Worm (Caenorhabditis elegans) whole organism, L4 larva: ENCODE data around the gene let-721.

ENCODE experiments used
- D1046.2 ChIP-seq: fragments of 200-800 bp; sonication (Bioruptor generic); IDR thresholded peaks from 2 replicates; pipeline ENCODE4 v1.3.6; 2022; ENCODE audit warnings: missing genetic modification characterization, missing compliant biosample characterization
- F10B5.3 ChIP-seq: sonication (generic microtip); optimal IDR thresholded peaks from 2 replicates; lab custom pipeline; 2016; ENCODE audit warnings: mild to moderate bottlenecking, missing genetic modification characterization, missing compliant biosample characterization
- F37D6.2 ChIP-seq: sonication (generic microtip); optimal IDR thresholded peaks from 2 replicates; lab custom pipeline; 2016; ENCODE audit warnings: mild to moderate bottlenecking, missing genetic modification characterization, missing compliant biosample characterization
- T20F7.1 ChIP-seq: fragments of 200-800 bp; sonication (Bioruptor generic); optimal IDR thresholded peaks from 2 replicates; lab custom pipeline; 2018; ENCODE audit warnings: mild to moderate bottlenecking, missing genetic modification characterization, missing compliant biosample characterization
- T26A8.4 ChIP-seq: fragments of 200-800 bp; sonication (Bioruptor generic); IDR thresholded peaks from 2 replicates; pipeline ENCODE4 v1.3.6; 2022; ENCODE audit warnings: missing genetic modification characterization, missing compliant biosample characterization
- Y105C5A.15 ChIP-seq: fragments of 200-800 bp; sonication (Bioruptor generic); IDR thresholded peaks from 2 replicates; pipeline ENCODE4 v1.3.6; 2022; ENCODE audit warnings: missing genetic modification characterization, missing compliant biosample characterization
- Y48G9A.11 ChIP-seq: fragments of 200-800 bp; sonication (Bioruptor generic); IDR thresholded peaks from 2 replicates; pipeline ENCODE4 v1.3.6; 2022; ENCODE audit warnings: missing genetic modification reagents, missing genetic modification characterization, missing compliant biosample characterization
- aly-2 ChIP-seq: sonication (generic microtip); optimal IDR thresholded peaks from 2 replicates; lab custom pipeline; 2018; ENCODE audit warnings: missing biosample characterization, missing genetic modification characterization
- attf-4 ChIP-seq: sonication (generic microtip); optimal IDR thresholded peaks from 3 replicates; lab custom pipeline; 2017; ENCODE audit warnings: missing biosample characterization, missing genetic modification characterization
- ceh-32 ChIP-seq: sonication (generic microtip); optimal IDR thresholded peaks from 2 replicates; lab custom pipeline; 2016; ENCODE audit warnings: mild to moderate bottlenecking, missing genetic modification characterization, missing compliant biosample characterization; ENCODE audit not compliant: poor library complexity
- ceh-44 ChIP-seq: fragments of 200-800 bp; sonication (Bioruptor generic); IDR thresholded peaks from 2 replicates; pipeline ENCODE4 v1.3.6; 2022; ENCODE audit warnings: missing genetic modification reagents, missing genetic modification characterization, missing compliant biosample characterization
- daf-12 ChIP-seq: fragments of 150-350 bp; optimal IDR thresholded peaks from 2 replicates; lab custom pipeline; 2014; ENCODE audit warnings: missing biosample characterization, missing genetic modification reagents, missing genetic modification characterization
- daf-8 ChIP-seq: fragments of 200-800 bp; sonication (Bioruptor generic); IDR thresholded peaks from 2 replicates; pipeline ENCODE4 v1.3.6; 2022; ENCODE audit warnings: missing genetic modification characterization, missing compliant biosample characterization
- duxl-1 ChIP-seq: sonication (generic microtip); optimal IDR thresholded peaks from 2 replicates; lab custom pipeline; 2016; ENCODE audit warnings: mild to moderate bottlenecking, missing genetic modification characterization, moderate library complexity, missing compliant biosample characterization; ENCODE audit not compliant: poor library complexity
- egl-27 ChIP-seq: sonication (generic microtip); optimal IDR thresholded peaks from 3 replicates; lab custom pipeline; 2017; ENCODE audit warnings: missing biosample characterization, missing genetic modification reagents, missing genetic modification characterization
- fos-1 ChIP-seq: fragments of 150-350 bp; optimal IDR thresholded peaks from 2 replicates; lab custom pipeline; 2014; ENCODE audit warnings: missing biosample characterization, missing genetic modification characterization
- gei-8 ChIP-seq: fragments of 200-800 bp; sonication (Bioruptor generic); optimal IDR thresholded peaks from 2 replicates; lab custom pipeline; 2018; ENCODE audit warnings: mild to moderate bottlenecking, missing genetic modification characterization, missing compliant biosample characterization
- hif-1 ChIP-seq, 2 experiments: sonication (generic microtip); optimal IDR thresholded peaks; 2 replicates each; lab custom pipeline; 2016 to 2017; ENCODE audit warnings: missing compliant biosample characterization in 2 of 2, missing genetic modification characterization in 2 of 2, missing genetic modification reagents in 2 of 2, missing genotype in 2 of 2, mild to moderate bottlenecking in 1 of 2
- hlh-11 ChIP-seq: fragments of 200-800 bp; sonication (Bioruptor generic); optimal IDR thresholded peaks from 2 replicates; lab custom pipeline; 2018; ENCODE audit warnings: mild to moderate bottlenecking, missing genetic modification characterization, missing compliant biosample characterization
- hlh-30 ChIP-seq: sonication (generic microtip); optimal IDR thresholded peaks from 2 replicates; lab custom pipeline; 2017; ENCODE audit warnings: antibody characterized with exemption, mild to moderate bottlenecking, missing genetic modification characterization, missing compliant biosample characterization; ENCODE audit not compliant: insufficient read depth
- lin-1 ChIP-seq: fragments of 200-800 bp; sonication (Bioruptor generic); IDR thresholded peaks from 2 replicates; pipeline ENCODE4 v1.3.6; 2022; ENCODE audit warnings: missing genetic modification reagents, missing genetic modification characterization, missing compliant biosample characterization
- lin-15B ChIP-seq: fragments of 150-350 bp; sonication (generic microtip); optimal IDR thresholded peaks from 3 replicates; lab custom pipeline; 2014; ENCODE audit warnings: missing biosample characterization, missing genetic modification characterization
- lin-39 ChIP-seq: fragments of 150-350 bp; optimal IDR thresholded peaks from 2 replicates; lab custom pipeline; 2014; ENCODE audit warnings: missing biosample characterization, missing genetic modification reagents, missing genetic modification characterization
- lir-3 ChIP-seq: sonication (generic microtip); optimal IDR thresholded peaks from 2 replicates; lab custom pipeline; 2016; ENCODE audit warnings: mild to moderate bottlenecking, missing genetic modification characterization, missing compliant biosample characterization
- madf-5 ChIP-seq, 2 experiments: fragments of 200-800 bp; sonication (Bioruptor generic); IDR thresholded peaks; 2 replicates each; pipeline ENCODE4 v1.3.6; 2022; ENCODE audit warnings: missing compliant biosample characterization in 2 of 2, missing genetic modification characterization in 2 of 2
- mdl-1 ChIP-seq, 2 experiments: fragments of 150-350 bp in 1 of 2; sonication (generic microtip) in 1 of 2; optimal IDR thresholded peaks; 2 replicates each; lab custom pipeline; 2014 to 2017; ENCODE audit warnings: missing biosample characterization in 2 of 2, missing genetic modification characterization in 2 of 2
- mdt-29 ChIP-seq: fragments of 200-800 bp; sonication (Bioruptor generic); IDR thresholded peaks from 2 replicates; pipeline ENCODE4 v1.3.6; 2022; ENCODE audit warnings: missing genetic modification reagents, missing genetic modification characterization, missing compliant biosample characterization
- mes-2 ChIP-seq: sonication (generic microtip); optimal IDR thresholded peaks from 2 replicates; lab custom pipeline; 2016; ENCODE audit warnings: missing genotype, mild to moderate bottlenecking, missing genetic modification characterization, missing compliant biosample characterization; ENCODE audit not compliant: poor library complexity, severe bottlenecking
- mxl-2 ChIP-seq: fragments of 200-800 bp; sonication (Bioruptor generic); conservative IDR thresholded peaks from 2 replicates; pipeline ENCODE4 v1.3.6; 2022; ENCODE audit warnings: missing genetic modification reagents, missing genetic modification characterization, missing compliant biosample characterization
- mxl-3 ChIP-seq: fragments of 200-800 bp; sonication (Bioruptor generic); optimal IDR thresholded peaks from 2 replicates; lab custom pipeline; 2018; ENCODE audit warnings: mild to moderate bottlenecking, missing genetic modification characterization, missing compliant biosample characterization
- nhr-10 ChIP-seq: fragments of 150-350 bp; optimal IDR thresholded peaks from 2 replicates; lab custom pipeline; 2014; ENCODE audit warnings: missing biosample characterization, missing genetic modification characterization
- nhr-111 ChIP-seq: fragments of 200-800 bp; sonication (Bioruptor generic); optimal IDR thresholded peaks from 2 replicates; lab custom pipeline; 2018; ENCODE audit warnings: mild to moderate bottlenecking, missing genetic modification characterization, missing compliant biosample characterization
- nhr-237 ChIP-seq: sonication (generic microtip); optimal IDR thresholded peaks from 2 replicates; lab custom pipeline; 2017; ENCODE audit warnings: missing biosample characterization, missing genetic modification characterization
- nhr-28 ChIP-seq: fragments of 150-350 bp; optimal IDR thresholded peaks from 2 replicates; lab custom pipeline; 2014; ENCODE audit warnings: missing biosample characterization, missing genetic modification characterization
- nhr-41 ChIP-seq: fragments of 200-800 bp; sonication (Bioruptor generic); IDR thresholded peaks from 2 replicates; pipeline ENCODE4 v1.3.6; 2022; ENCODE audit warnings: missing genetic modification reagents, missing genetic modification characterization, missing compliant biosample characterization
- nhr-42 ChIP-seq: fragments of 200-800 bp; sonication (Bioruptor generic); IDR thresholded peaks from 2 replicates; pipeline ENCODE4 v1.3.6; 2022; ENCODE audit warnings: missing genetic modification characterization, missing compliant biosample characterization
- nhr-48 ChIP-seq: sonication (generic microtip); optimal IDR thresholded peaks from 2 replicates; lab custom pipeline; 2016; ENCODE audit warnings: mild to moderate bottlenecking, missing genetic modification characterization, missing compliant biosample characterization
- nhr-6 ChIP-seq: fragments of 150-350 bp; optimal IDR thresholded peaks from 2 replicates; lab custom pipeline; 2014; ENCODE audit warnings: missing biosample characterization, missing genetic modification characterization
- nhr-76 ChIP-seq: fragments of 150-350 bp; optimal IDR thresholded peaks from 2 replicates; lab custom pipeline; 2014; ENCODE audit warnings: missing biosample characterization, missing genetic modification characterization
- nhr-77 ChIP-seq: fragments of 150-350 bp; optimal IDR thresholded peaks from 2 replicates; lab custom pipeline; 2014; ENCODE audit warnings: missing biosample characterization, missing genetic modification characterization
- pqm-1 ChIP-seq: sonication (generic microtip); optimal IDR thresholded peaks from 2 replicates; lab custom pipeline; 2017; ENCODE audit warnings: missing biosample characterization, missing genetic modification characterization
- saeg-2 ChIP-seq: fragments of 200-800 bp; sonication (Bioruptor generic); IDR thresholded peaks from 2 replicates; pipeline ENCODE4 v1.3.6; 2022; ENCODE audit warnings: missing genetic modification reagents, missing genetic modification characterization, missing compliant biosample characterization
- spr-1 ChIP-seq: sonication (generic microtip); optimal IDR thresholded peaks from 2 replicates; lab custom pipeline; 2016; ENCODE audit warnings: mild to moderate bottlenecking, missing genetic modification characterization, missing compliant biosample characterization
- tag-97 ChIP-seq: fragments of 200-800 bp; sonication (Bioruptor generic); IDR thresholded peaks from 2 replicates; pipeline ENCODE4 v1.3.6; 2022; ENCODE audit warnings: missing genetic modification characterization, missing compliant biosample characterization
- tra-1 ChIP-seq: fragments of 200-800 bp; sonication (Bioruptor generic); IDR thresholded peaks from 2 replicates; pipeline ENCODE4 v1.3.6; 2022; ENCODE audit warnings: missing genetic modification reagents, missing genetic modification characterization, missing compliant biosample characterization
- unc-130 ChIP-seq: sonication (generic microtip); optimal IDR thresholded peaks from 2 replicates; lab custom pipeline; 2016; ENCODE audit warnings: missing genetic modification reagents, missing genetic modification characterization, missing compliant biosample characterization
- unc-39 ChIP-seq: sonication (generic microtip); optimal IDR thresholded peaks from 2 replicates; lab custom pipeline; 2017; ENCODE audit warnings: missing biosample characterization, missing genetic modification characterization
- unc-62 ChIP-seq, 3 experiments: fragments of 150-350 bp in 1 of 3; sonication (generic microtip); optimal IDR thresholded peaks in 2 of 3; peaks in 1 of 3; 1 replicate in 1 of 3; 2 replicates in 2 of 3; lab custom pipeline; 2014 to 2017; ENCODE audit warnings: missing biosample characterization in 3 of 3, missing genetic modification characterization in 3 of 3, missing genetic modification reagents in 3 of 3, missing genotype in 1 of 3
- vab-7 ChIP-seq: fragments of 200-800 bp; sonication (Bioruptor generic); IDR thresholded peaks from 2 replicates; pipeline ENCODE4 v1.3.6; 2022; ENCODE audit warnings: missing genetic modification reagents, missing genetic modification characterization, missing compliant biosample characterization
- zfp-3 ChIP-seq: fragments of 200-800 bp; sonication (Bioruptor generic); conservative IDR thresholded peaks from 2 replicates; pipeline ENCODE4 v1.3.6; 2022; ENCODE audit warnings: missing genetic modification reagents, missing genetic modification characterization, missing compliant biosample characterization
- zip-2 ChIP-seq: fragments of 150-350 bp; optimal IDR thresholded peaks from 2 replicates; lab custom pipeline; 2014; ENCODE audit warnings: missing biosample characterization, missing genetic modification characterization
- ztf-7 ChIP-seq: fragments of 150-350 bp; optimal IDR thresholded peaks from 2 replicates; lab custom pipeline; 2014; ENCODE audit warnings: missing biosample characterization, missing genetic modification characterization

let-721 gene

DNA sequence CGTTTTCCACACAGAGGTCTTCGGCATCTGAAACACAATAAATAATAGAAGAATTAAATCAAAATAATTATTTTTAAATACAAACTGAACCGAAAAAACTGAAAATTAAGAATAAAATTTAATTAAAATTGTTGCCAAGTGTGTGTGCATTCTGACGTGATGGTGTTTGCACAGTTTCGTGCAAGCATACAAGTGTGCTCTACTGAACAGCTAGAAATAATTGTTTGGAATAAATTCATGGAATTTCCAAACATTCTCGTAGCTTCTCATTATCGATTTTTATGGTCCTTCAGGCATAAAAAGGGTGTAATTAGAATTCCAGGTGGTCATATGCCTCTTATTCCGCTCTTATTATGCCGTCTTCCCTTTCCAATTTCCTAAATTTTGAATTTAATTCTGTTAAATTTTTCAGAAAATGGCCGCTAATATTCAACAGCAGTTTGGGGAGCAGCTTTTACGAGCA lies 14.9 kb downstream of the let-721 start, which contains the start of the genes mrps-17 and txdc-9 (continued):
- TF ChIP-seq mxl-3 (GFP tag; lab: Kevin White, UChicago) (no peak), nhr-111 (GFP tag; lab: Kevin White, UChicago) (no peak), daf-12 (tag; lab: Kevin White, UChicago) (no peak), nhr-237 (tag; lab: Kevin White, UChicago) (no peak), lir-3 (tag; lab: Kevin White, UChicago) (no peak), zip-2 (no peak), gei-8 (GFP tag; lab: Kevin White, UChicago) (no peak), mdl-1 (tag; optimal IDR thresholded peaks at IDR 0.05; lab: Kevin White, UChicago) (peak in 1 of 2 experiments; percentile 19), zfp-3 (GFP tag; lab: Robert Waterston, UW) (no peak), Y105C5A.15 (GFP tag; lab: Robert Waterston, UW) (no peak), unc-39 (tag; lab: Kevin White, UChicago) (no peak), ztf-7 (tag; lab: Kevin White, UChicago) (no peak), saeg-2 (GFP tag; lab: Robert Waterston, UW) (no peak), tra-1 (GFP tag; lab: Robert Waterston, UW) (no peak), F10B5.3 (no peak), hlh-11 (peak; percentile 42), lin-1 (GFP tag; lab: Robert Waterston, UW) (no peak), mdt-29 (GFP tag; lab: Robert Waterston, UW) (no peak), T20F7.1 (no peak), pqm-1 (tag; lab: Kevin White, UChicago) (no peak), nhr-10 (tag; lab: Kevin White, UChicago) (no peak), F37D6.2 (tag; lab: Kevin White, UChicago) (peak; percentile 21), vab-7 (no peak), nhr-42 (GFP tag; lab: Robert Waterston, UW) (no peak), unc-130 (GFP tag; lab: Kevin White, UChicago) (no peak), mxl-2 (GFP tag; lab: Robert Waterston, UW) (no peak), hlh-30 (tag; lab: Kevin White, UChicago) (no peak), spr-1 (no peak), egl-27 (tag; lab: Kevin White, UChicago) (no peak), Y48G9A.11 (GFP tag; lab: Robert Waterston, UW) (no peak), mes-2 (peak; percentile 89), fos-1 (tag; lab: Kevin White, UChicago) (no peak), unc-62 (GFP tag; optimal IDR thresholded peaks at IDR 0.05 in 1 of 2; lab: Kevin White, UChicago) (no peak), unc-62 (tag; optimal IDR thresholded peaks at IDR 0.05; lab: Kevin White, UChicago) (no peak), duxl-1 (no peak), T26A8.4 (GFP tag; lab: Robert Waterston, UW) (no peak), nhr-6 (tag; lab: Kevin White, UChicago) (peak; percentile 84), lin-15B (tag; lab: Kevin White, UChicago) (no peak), nhr-77 (tag; lab: Kevin White, UChicago) (peak; percentile 56), D1046.2 (GFP tag; lab: Robert Waterston, UW) (no peak), hif-1 (tag; optimal IDR thresholded peaks at IDR 0.05; lab: Kevin White, UChicago) (no peak), aly-2 (tag; lab: Kevin White, UChicago) (no peak), daf-8 (GFP tag; lab: Robert Waterston, UW) (no peak), ceh-32 (tag; lab: Kevin White, UChicago) (no peak), nhr-41 (GFP tag; lab: Robert Waterston, UW) (no peak), ceh-44 (no peak), tag-97 (GFP tag; lab: Robert Waterston, UW) (no peak), nhr-76 (tag; lab: Kevin White, UChicago) (no peak), madf-5 (GFP tag; IDR thresholded peaks at IDR 0.05; lab: Robert Waterston, UW) (no peak), lin-39 (no peak), nhr-28 (tag; lab: Kevin White, UChicago) (peak; percentile 52), attf-4 (tag; lab: Kevin White, UChicago) (no peak), nhr-48 (tag; lab: Kevin White, UChicago) (no peak)
